Worm (Caenorhabditis elegans): ENCODE results near the gene slc-9B.2.

- TF ChIP-seq him-1 (tag; optimal IDR thresholded peaks at IDR 0.05) (no peak), dao-5 (tag; optimal IDR thresholded peaks at IDR 0.05) (no peak), W03F9.2 (tag; optimal IDR thresholded peaks at IDR 0.05) (no peak)
Measured at ce11 chrV:16322155-16322554, 16.7 kb upstream of the slc-9B.2 start.
